Worm (Caenorhabditis elegans): Measurements from ENCODE around the gene srx-113.

srx-113 gene

ce11 chrV:12661619-12662018, 29.7 kb upstream of the srx-113 start, which contains the start of gene W05B10.3:
Gene W05B10.3 (minus strand): TSS chrV:12661719.
- no peak for TF ChIP-seq gmeb-1 (tag; optimal IDR thresholded peaks at IDR 0.05)
- no peak for TF ChIP-seq ZK546.5 (tag; optimal IDR thresholded peaks at IDR 0.05)
- TF ChIP-seq ceh-16 (tag; optimal IDR thresholded peaks at IDR 0.05), result no peak
- TF ChIP-seq ceh-82 (tag; optimal IDR thresholded peaks at IDR 0.05), result no peak
- no peak for TF ChIP-seq lin-13 (GFP tag; optimal IDR thresholded peaks at IDR 0.05)
- no peak for TF ChIP-seq zag-1 (tag; optimal IDR thresholded peaks at IDR 0.05)
- TF ChIP-seq nhr-23 (tag; optimal IDR thresholded peaks at IDR 0.05), result no peak
- TF ChIP-seq aly-2 (tag; optimal IDR thresholded peaks at IDR 0.05), result no peak
- TF ChIP-seq lsy-2 (tag; optimal IDR thresholded peaks at IDR 0.05), result no peak
- no peak for TF ChIP-seq lin-39 (tag; optimal IDR thresholded peaks at IDR 0.05)

ce11 chrV:12660280-12660818, 28.4 kb upstream of the srx-113 start, which contains the start of gene his-74:
Gene his-74 (minus strand): TSS chrV:12660330.
- TF ChIP-seq zag-1 (tag; optimal IDR thresholded peaks at IDR 0.05), result no peak
- TF ChIP-seq unc-39 (tag; optimal IDR thresholded peaks at IDR 0.05), result no peak
- no peak for TF ChIP-seq egl-27 (tag; optimal IDR thresholded peaks at IDR 0.05)
- no peak for TF ChIP-seq fos-1 (tag; optimal IDR thresholded peaks at IDR 0.05)
- TF ChIP-seq peb-1 (tag; optimal IDR thresholded peaks at IDR 0.05), result no peak
- no peak for TF ChIP-seq unc-55 (GFP tag; optimal IDR thresholded peaks at IDR 0.05)
- no peak for TF ChIP-seq mdl-1 (tag; optimal IDR thresholded peaks at IDR 0.05)
- TF ChIP-seq nhr-23 (tag; optimal IDR thresholded peaks at IDR 0.05), result no peak
- no peak for TF ChIP-seq unc-62 (GFP tag; optimal IDR thresholded peaks at IDR 0.05)
- TF ChIP-seq Y55F3AM.14 (GFP tag; optimal IDR thresholded peaks at IDR 0.05), result no peak
- TF ChIP-seq nhr-21 (tag; optimal IDR thresholded peaks at IDR 0.05), result no peak
- no peak for TF ChIP-seq dmd-4 (tag; optimal IDR thresholded peaks at IDR 0.05)
- no peak for TF ChIP-seq mbf-1 (tag; optimal IDR thresholded peaks at IDR 0.05)
- TF ChIP-seq ZK546.5 (tag; optimal IDR thresholded peaks at IDR 0.05), result no peak
- no peak for TF ChIP-seq ama-1 (optimal IDR thresholded peaks at IDR 0.05)
- no peak for TF ChIP-seq nhr-6 (tag; optimal IDR thresholded peaks at IDR 0.05)
- no peak for TF ChIP-seq alr-1 (tag; optimal IDR thresholded peaks at IDR 0.05)
- TF ChIP-seq C34F6.9 (tag; optimal IDR thresholded peaks at IDR 0.05), result no peak

- TF ChIP-seq ceh-82 (tag; optimal IDR thresholded peaks at IDR 0.05) (no peak), ztf-11 (tag; optimal IDR thresholded peaks at IDR 0.05) (no peak), nhr-129 (tag; optimal IDR thresholded peaks at IDR 0.05) (peak; percentile 69), Y55F3AM.14 (GFP tag; optimal IDR thresholded peaks at IDR 0.05) (no peak), mbf-1 (tag; optimal IDR thresholded peaks at IDR 0.05) (no peak), snpc-4 (tag; optimal IDR thresholded peaks at IDR 0.05) (peak; percentile 51), skn-1 (tag; optimal IDR thresholded peaks at IDR 0.05) (no peak), ztf-1 (GFP tag; conservative IDR thresholded peaks at IDR 0.05) (no peak), sma-9 (GFP tag; optimal IDR thresholded peaks at IDR 0.05) (peak; percentile 85), sma-9 (tag; optimal IDR thresholded peaks at IDR 0.05) (no peak), crh-2 (tag; optimal IDR thresholded peaks at IDR 0.05) (peak; percentile 82), nhr-6 (tag; optimal IDR thresholded peaks at IDR 0.05) (no peak), mdl-1 (tag; optimal IDR thresholded peaks at IDR 0.05) (no peak), nhr-25 (tag; optimal IDR thresholded peaks at IDR 0.05) (peak; percentile 81), unc-39 (tag; optimal IDR thresholded peaks at IDR 0.05) (no peak), unc-62 (GFP tag; optimal IDR thresholded peaks at IDR 0.05) (no peak), lsy-2 (tag; optimal IDR thresholded peaks at IDR 0.05) (peak; percentile 36 to 87), nhr-10 (tag; optimal IDR thresholded peaks at IDR 0.05) (no peak), elt-1 (tag; optimal IDR thresholded peaks at IDR 0.05) (no peak), lin-13 (GFP tag; optimal IDR thresholded peaks at IDR 0.05) (peak; percentile 59), egl-27 (tag; optimal IDR thresholded peaks at IDR 0.05) (peak; percentile 56), lin-39 (tag; optimal IDR thresholded peaks at IDR 0.05) (no peak), R02D3.7 (tag; optimal IDR thresholded peaks at IDR 0.05) (no peak), nhr-23 (tag; optimal IDR thresholded peaks at IDR 0.05) (no peak), F13H6.1 (tag; optimal IDR thresholded peaks at IDR 0.05) (peak; percentile 27), lin-11 (tag; optimal IDR thresholded peaks at IDR 0.05) (no peak), sem-4 (tag; optimal IDR thresholded peaks at IDR 0.05) (peak; percentile 34), unc-55 (GFP tag; optimal IDR thresholded peaks at IDR 0.05) (peak; percentile 83), nhr-237 (tag; optimal IDR thresholded peaks at IDR 0.05) (no peak), peb-1 (tag; optimal IDR thresholded peaks at IDR 0.05) (no peak), elt-3 (tag; optimal IDR thresholded peaks at IDR 0.05) (no peak), nhr-12 (tag; optimal IDR thresholded peaks at IDR 0.05) (no peak), gmeb-1 (tag; optimal IDR thresholded peaks at IDR 0.05) (peak; percentile 75), dmd-4 (tag; optimal IDR thresholded peaks at IDR 0.05) (no peak), ztf-4 (tag; optimal IDR thresholded peaks at IDR 0.05) (peak; percentile 1), alr-1 (tag; optimal IDR thresholded peaks at IDR 0.05) (no peak), ZK546.5 (tag; optimal IDR thresholded peaks at IDR 0.05) (no peak), mab-5 (tag; optimal IDR thresholded peaks at IDR 0.05) (no peak), nhr-77 (tag; optimal IDR thresholded peaks at IDR 0.05) (no peak), sma-3 (GFP tag; optimal IDR thresholded peaks at IDR 0.05) (peak; percentile 72), zag-1 (tag; optimal IDR thresholded peaks at IDR 0.05) (no peak), ceh-16 (tag; optimal IDR thresholded peaks at IDR 0.05) (no peak), nhr-11 (tag; optimal IDR thresholded peaks at IDR 0.05) (no peak)
Measured at ce11 chrV:12659426-12659825, 27.5 kb upstream of the srx-113 start, which contains the start of gene ccch-3. Gene ccch-3 (minus strand): TSS chrV:12659687.
